Fruit fly (Drosophila melanogaster): ENCODE measurements around the gene CG13482.

- TF ChIP-seq CTCF (optimal IDR thresholded peaks at IDR 0.05) (no peak), CG8478 (optimal IDR thresholded peaks at IDR 0.05) (no peak)
Observed at dm6 chr3L:14362028-14362427, 32.9 kb downstream of the CG13482 start.
